Fruit fly (Drosophila melanogaster): ENCODE data around the gene Noc1.
A peak's percentile ranks its signal among the peaks of the same experiment; 100 is the strongest.

Noc1 gene

DNA sequence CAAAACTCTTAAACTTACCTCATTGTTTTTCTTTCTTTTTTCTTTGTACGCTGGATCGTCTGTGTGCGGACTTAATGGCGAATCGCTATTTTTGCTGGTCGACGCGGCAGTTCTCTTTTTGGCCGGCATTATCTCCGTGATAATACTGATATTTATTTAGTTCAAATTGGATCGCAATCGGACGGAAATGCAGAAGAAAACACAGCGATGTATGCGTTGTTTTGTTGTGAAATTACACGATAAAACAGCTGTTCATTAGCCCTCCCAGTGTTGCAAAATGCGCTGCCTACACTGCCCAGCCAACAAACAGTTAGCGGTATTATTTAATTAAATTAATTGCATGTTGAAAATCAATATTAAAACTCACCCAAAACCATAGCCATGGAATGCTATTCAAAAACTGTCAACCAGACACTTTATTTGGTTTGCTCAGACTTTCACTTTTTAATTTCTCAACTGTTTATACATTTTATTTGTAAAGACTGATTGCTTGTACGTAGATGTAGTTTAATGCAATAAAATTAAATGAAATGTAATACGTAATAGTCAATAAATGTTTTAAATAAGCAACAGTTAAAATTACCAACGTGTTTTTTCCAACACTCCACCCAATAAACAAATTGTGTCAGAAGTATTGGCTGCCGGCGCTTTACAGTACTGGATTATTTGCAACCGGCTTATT is 23.6 kb downstream of the Noc1 start, which contains the start of the genes Irbp18 and APP-BP1 (continued):
- TF ChIP-seq caup (GFP tag; optimal IDR thresholded peaks at IDR 0.05; ENCODE audit: severe bottlenecking) (peak; percentile 95), CG4424 (GFP tag; optimal IDR thresholded peaks at IDR 0.05) (peak; percentile 96), CG11695 (GFP tag; IDR thresholded peaks at IDR 0.05) (peak; percentile 91), btn (GFP tag; optimal IDR thresholded peaks at IDR 0.05) (peak; percentile 91), Hr51 (GFP tag; optimal IDR thresholded peaks at IDR 0.05) (peak; percentile 95 to 96), Opbp (GFP tag; IDR thresholded peaks at IDR 0.05; ENCODE audit: partially characterized antibody) (no peak), CG32772 (GFP tag; IDR thresholded peaks at IDR 0.05) (peak; percentile 86), CG8388 (GFP tag; optimal IDR thresholded peaks at IDR 0.05) (peak; percentile 91), Meics (GFP tag; optimal IDR thresholded peaks at IDR 0.05) (peak; percentile 94), nerfin-2 (GFP tag; IDR thresholded peaks at IDR 0.05; ENCODE audit: partially characterized antibody) (no peak), otp (GFP tag; IDR thresholded peaks at IDR 0.05) (peak; percentile 80; the same call in 2 of the 3 replicates), cad (GFP tag; optimal IDR thresholded peaks at IDR 0.05) (no peak), eyg (GFP tag; optimal IDR thresholded peaks at IDR 0.05) (peak; percentile 79), Trl (optimal IDR thresholded peaks at IDR 0.05) (no peak), Trl (GFP tag; optimal IDR thresholded peaks at IDR 0.05) (peak; percentile 92), ap (GFP tag; IDR thresholded peaks at IDR 0.05) (peak; percentile 67), trh (GFP tag; optimal IDR thresholded peaks at IDR 0.05) (peak; percentile 91), exex (tag; optimal IDR thresholded peaks at IDR 0.05) (peak; percentile 72), Dp (GFP tag; optimal IDR thresholded peaks at IDR 0.05) (peak; percentile 32), gcm (GFP tag; optimal IDR thresholded peaks at IDR 0.05) (peak; percentile 89), HLHmδ (GFP tag; optimal IDR thresholded peaks at IDR 0.05) (no peak), CG4404 (GFP tag; IDR thresholded peaks at IDR 0.05) (peak; percentile 73), CG18262 (tag; optimal IDR thresholded peaks at IDR 0.05) (peak; percentile 93), zen2 (GFP tag; IDR thresholded peaks at IDR 0.05; ENCODE audit: partially characterized antibody) (no peak), Eip74EF (GFP tag; optimal IDR thresholded peaks at IDR 0.05) (peak in 1 of 2 experiments; percentile 84), NFAT (GFP tag; IDR thresholded peaks at IDR 0.05) (peak; percentile 74), ci (GFP tag; IDR thresholded peaks at IDR 0.05) (peak; percentile 84), jigr1 (GFP tag; IDR thresholded peaks at IDR 0.05) (peak; percentile 54; the same call in 1 of the 3 replicates), dysf (GFP tag; IDR thresholded peaks at IDR 0.05) (peak; percentile 88), gt (GFP tag; IDR thresholded peaks at IDR 0.05) (peak; percentile 45; the same call in 1 of the 2 replicates), Ssrp (tag; optimal IDR thresholded peaks at IDR 0.05) (peak; percentile 90), CG17568 (GFP tag; optimal IDR thresholded peaks at IDR 0.05) (peak; percentile 87), dmrt99B (tag; optimal IDR thresholded peaks at IDR 0.05) (peak; percentile 91), CG11398 (GFP tag; optimal IDR thresholded peaks at IDR 0.05) (peak; percentile 83), CG7928 (GFP tag; optimal IDR thresholded peaks at IDR 0.05) (peak; percentile 69), CG11560 (tag; IDR thresholded peaks at IDR 0.05) (peak; percentile 59; the same call in 1 of the 3 replicates), cas (GFP tag; IDR thresholded peaks at IDR 0.05) (peak; percentile 32; the same call in 1 of the 2 replicates), CG4707 (GFP tag; optimal IDR thresholded peaks at IDR 0.05) (peak; percentile 63), CG12659 (GFP tag; optimal IDR thresholded peaks at IDR 0.05) (peak; percentile 97), lmd (GFP tag; IDR thresholded peaks at IDR 0.05) (peak; percentile 86), lola (GFP tag; optimal IDR thresholded peaks at IDR 0.05) (peak in 1 of 3 experiments; percentile 92), luna (GFP tag; optimal IDR thresholded peaks at IDR 0.05) (peak; percentile 91), CG8924 (tag; optimal IDR thresholded peaks at IDR 0.05) (peak; percentile 94), Bgb (GFP tag; IDR thresholded peaks at IDR 0.05; ENCODE audit: partially characterized antibody) (0 out of 2 replicates have a peak, but pooled peaks have one; percentile 11), bab2 (GFP tag; optimal IDR thresholded peaks at IDR 0.05) (peak; percentile 93), Usf (GFP tag; optimal IDR thresholded peaks at IDR 0.05) (peak; percentile 86), zen (tag; optimal IDR thresholded peaks at IDR 0.05) (peak; percentile 85), ttk (GFP tag; IDR thresholded peaks at IDR 0.05) (peak; percentile 75)
